Fruit fly (Drosophila melanogaster) whole organism, embryonic: Measurements from ENCODE around the gene CG3123.

Source experiments
- Asciz ChIP-seq: fragments of 200-800 bp; sonication (Bioruptor generic); optimal IDR thresholded peaks from 2 replicates; lab custom pipeline; 2017; ENCODE audit warnings: missing biosample characterization, mild to moderate bottlenecking, missing genetic modification characterization, missing genetic modification reagents
- Awh ChIP-seq: fragments of 200-800 bp; sonication (Bioruptor generic); IDR thresholded peaks from 2 replicates; pipeline ENCODE4, ENCODE4 v1.3.6; 2022; ENCODE audit warnings: missing biosample characterization, missing genetic modification characterization
- B-H2 ChIP-seq: fragments of 200-800 bp; sonication (Bioruptor generic); optimal IDR thresholded peaks from 2 replicates; lab custom pipeline; 2018; ENCODE audit warnings: missing biosample characterization, mild to moderate bottlenecking, missing genetic modification characterization
- Bdp1 ChIP-seq: fragments of 200-800 bp; sonication (Bioruptor generic); optimal IDR thresholded peaks from 3 replicates; lab custom pipeline; 2016; ENCODE audit warnings: missing biosample characterization, missing genetic modification characterization
- Bgb ChIP-seq: fragments of 200-800 bp; sonication (Bioruptor generic); IDR thresholded peaks from 2 replicates; pipeline ENCODE4 v1.3.6; 2022; ENCODE audit warnings: missing biosample characterization, missing genetic modification characterization; ENCODE audit not compliant: partially characterized antibody
- CG10274 ChIP-seq: fragments of 200-800 bp; sonication (Bioruptor generic); optimal IDR thresholded peaks from 3 replicates; lab custom pipeline; 2017; ENCODE audit warnings: missing biosample characterization, mild to moderate bottlenecking, missing genetic modification characterization
- CG11560 ChIP-seq: fragments of 200-800 bp; sonication (Bioruptor generic); IDR thresholded peaks from 3 replicates; pipeline ENCODE4 v1.3.6; 2022; ENCODE audit warnings: missing biosample characterization, missing genetic modification characterization
- CG13624 ChIP-seq: fragments of 200-800 bp; sonication (Bioruptor generic); optimal IDR thresholded peaks from 2 replicates; lab custom pipeline; 2016; ENCODE audit warnings: missing biosample characterization, missing genetic modification characterization
- CG14050 ChIP-seq: fragments of 200-800 bp; sonication (Bioruptor generic); IDR thresholded peaks from 3 replicates; pipeline ENCODE4 v1.3.6; 2022; ENCODE audit warnings: missing biosample characterization, missing genetic modification characterization
- CG1529 ChIP-seq: fragments of 200-800 bp; sonication (Bioruptor generic); optimal IDR thresholded peaks from 3 replicates; lab custom pipeline; 2018; ENCODE audit warnings: missing biosample characterization, missing genetic modification characterization
- CG15601 ChIP-seq: fragments of 200-800 bp; sonication (Bioruptor generic); optimal IDR thresholded peaks from 3 replicates; lab custom pipeline; 2019; ENCODE audit warnings: missing biosample characterization, mild to moderate bottlenecking, missing genetic modification characterization, moderate library complexity
- CG17912 ChIP-seq: fragments of 200-800 bp; sonication (Bioruptor generic); optimal IDR thresholded peaks from 2 replicates; lab custom pipeline; 2018; ENCODE audit warnings: missing biosample characterization, mild to moderate bottlenecking, missing genetic modification characterization
- CG18619 ChIP-seq: fragments of 200-800 bp; sonication (Bioruptor generic); optimal IDR thresholded peaks from 3 replicates; lab custom pipeline; 2017; ENCODE audit warnings: missing biosample characterization, mild to moderate bottlenecking, missing genetic modification characterization
- CG30403 ChIP-seq: fragments of 200-800 bp; sonication (Bioruptor generic); optimal IDR thresholded peaks from 3 replicates; lab custom pipeline; 2016; ENCODE audit warnings: missing biosample characterization, missing genetic modification characterization
- CG31365 ChIP-seq: fragments of 200-800 bp; sonication (Bioruptor generic); optimal IDR thresholded peaks from 2 replicates; lab custom pipeline; 2018; ENCODE audit warnings: missing biosample characterization, mild to moderate bottlenecking, missing genetic modification characterization
- CG3407 ChIP-seq: fragments of 200-800 bp; sonication (Bioruptor generic); optimal IDR thresholded peaks from 2 replicates; lab custom pipeline; 2018; ENCODE audit warnings: missing biosample characterization, mild to moderate bottlenecking, missing genetic modification characterization
- CG34376 ChIP-seq: fragments of 200-800 bp; sonication (Bioruptor generic); optimal IDR thresholded peaks from 2 replicates; lab custom pipeline; 2018; ENCODE audit warnings: missing biosample characterization, mild to moderate bottlenecking, missing genetic modification characterization
- CG34422 ChIP-seq: fragments of 200-800 bp; sonication (Bioruptor generic); IDR thresholded peaks from 3 replicates; pipeline ENCODE4 v1.3.6; 2022; ENCODE audit warnings: missing biosample characterization, missing genetic modification characterization
- CG4360 ChIP-seq: fragments of 200-800 bp; sonication (Bioruptor generic); IDR thresholded peaks from 2 replicates; pipeline ENCODE4 v1.3.6; 2022; ENCODE audit warnings: missing biosample characterization, missing genetic modification characterization
- CG43689 ChIP-seq: fragments of 200-800 bp; sonication (Bioruptor generic); IDR thresholded peaks from 2 replicates; pipeline ENCODE4 v1.3.6; 2022; ENCODE audit warnings: missing biosample characterization, missing genetic modification characterization
- CG5180 ChIP-seq: fragments of 200-800 bp; sonication (Bioruptor generic); optimal IDR thresholded peaks from 3 replicates; lab custom pipeline; 2017; ENCODE audit warnings: missing biosample characterization, missing genetic modification characterization, mild to moderate bottlenecking, moderate library complexity, missing genetic modification reagents
- CG9215 ChIP-seq: fragments of 200-800 bp; sonication (Bioruptor generic); IDR thresholded peaks from 2 replicates; pipeline ENCODE4 v1.3.6; 2022; ENCODE audit warnings: missing biosample characterization, missing genetic modification characterization
- CG9817 ChIP-seq: fragments of 200-800 bp; sonication (Bioruptor generic); optimal IDR thresholded peaks from 2 replicates; lab custom pipeline; 2018; ENCODE audit warnings: missing biosample characterization, mild to moderate bottlenecking, missing genetic modification characterization, moderate library complexity
- CG9932 ChIP-seq: fragments of 200-800 bp; sonication (Bioruptor generic); IDR thresholded peaks from 2 replicates; pipeline ENCODE4 v1.3.6; 2022; ENCODE audit warnings: missing biosample characterization, missing genetic modification characterization
- Eip74EF ChIP-seq, 2 experiments: fragments of 200-800 bp in 1 of 2; fragments of >200 bp in 1 of 2; sonication (Bioruptor generic) in 1 of 2; optimal IDR thresholded peaks; 2 replicates each; lab custom pipeline; 2017 to 2019; ENCODE audit warnings: missing biosample characterization in 2 of 2, missing genetic modification characterization in 2 of 2, mild to moderate bottlenecking in 1 of 2, moderate library complexity in 1 of 2
- HLH54F ChIP-seq: fragments of 200-800 bp; sonication (Bioruptor generic); optimal IDR thresholded peaks from 3 replicates; lab custom pipeline; 2016; ENCODE audit warnings: missing biosample characterization, missing genetic modification characterization
- Hey ChIP-seq: fragments of 200-800 bp; sonication (Bioruptor generic); optimal IDR thresholded peaks from 3 replicates; lab custom pipeline; 2018; ENCODE audit warnings: missing biosample characterization, mild to moderate bottlenecking, missing genetic modification characterization
- Max ChIP-seq: fragments of 200-800 bp; sonication (Bioruptor generic); optimal IDR thresholded peaks from 2 replicates; lab custom pipeline; 2016; ENCODE audit warnings: missing biosample characterization, mild to moderate bottlenecking, missing genetic modification characterization
- Sry-β ChIP-seq: fragments of 200-800 bp; sonication (Bioruptor generic); optimal IDR thresholded peaks from 2 replicates; lab custom pipeline; 2018; ENCODE audit warnings: missing biosample characterization, mild to moderate bottlenecking, missing genetic modification characterization, moderate library complexity
- cg ChIP-seq: fragments of 200-800 bp; sonication (Bioruptor generic); optimal IDR thresholded peaks from 3 replicates; lab custom pipeline; 2019; ENCODE audit warnings: missing biosample characterization, mild to moderate bottlenecking, missing genetic modification characterization, moderate library complexity
- chn ChIP-seq: fragments of 200-800 bp; sonication (Bioruptor generic); optimal IDR thresholded peaks from 2 replicates; lab custom pipeline; 2016; ENCODE audit warnings: missing biosample characterization, missing genetic modification characterization
- ci ChIP-seq: fragments of 200-800 bp; sonication (Bioruptor generic); IDR thresholded peaks from 3 replicates; pipeline ENCODE4 v1.3.6; 2022; ENCODE audit warnings: missing biosample characterization, missing genetic modification characterization
- crp ChIP-seq, 2 experiments: fragments of 200-800 bp; sonication (Bioruptor generic); optimal IDR thresholded peaks; 2 replicates in 1 of 2; 3 replicates in 1 of 2; lab custom pipeline; 2017; ENCODE audit warnings: missing biosample characterization in 2 of 2, missing genetic modification characterization in 2 of 2, mild to moderate bottlenecking in 1 of 2, moderate library complexity in 1 of 2
- da ChIP-seq: fragments of 200-800 bp; sonication (Bioruptor generic); optimal IDR thresholded peaks from 2 replicates; lab custom pipeline; 2016; ENCODE audit warnings: missing biosample characterization, missing genetic modification characterization
- dmrt99B ChIP-seq: fragments of 200-800 bp; sonication (Bioruptor generic); optimal IDR thresholded peaks from 2 replicates; lab custom pipeline; 2018; ENCODE audit warnings: missing biosample characterization, mild to moderate bottlenecking, missing genetic modification characterization, moderate library complexity
- fd3F ChIP-seq: fragments of 200-800 bp; sonication (Bioruptor generic); optimal IDR thresholded peaks from 2 replicates; lab custom pipeline; 2018; ENCODE audit warnings: missing biosample characterization, mild to moderate bottlenecking, missing genetic modification characterization, moderate library complexity
- gce ChIP-seq: fragments of 200-800 bp; sonication (Bioruptor generic); IDR thresholded peaks from 3 replicates; pipeline ENCODE4 v1.3.6; 2022; ENCODE audit warnings: missing biosample characterization, missing genetic modification characterization
- her ChIP-seq: fragments of 200-800 bp; sonication (Bioruptor generic); optimal IDR thresholded peaks from 2 replicates; lab custom pipeline; 2016; ENCODE audit warnings: missing biosample characterization, missing genetic modification characterization
- hkb ChIP-seq, 2 experiments: fragments of 200-800 bp in 1 of 2; fragments of >200 bp in 1 of 2; sonication (Bioruptor generic) in 1 of 2; IDR thresholded peaks in 1 of 2; optimal IDR thresholded peaks in 1 of 2; 2 replicates each; pipeline versions ENCODE4 v1.3.6 to Lab custom; 2017 to 2022; ENCODE audit warnings: missing biosample characterization in 1 of 2, missing genetic modification characterization in 1 of 2
- jumu ChIP-seq: fragments of 200-800 bp; sonication (Bioruptor generic); optimal IDR thresholded peaks from 3 replicates; lab custom pipeline; 2016; ENCODE audit warnings: missing biosample characterization, missing genetic modification characterization
- ken ChIP-seq: fragments of 200-800 bp; sonication (Bioruptor generic); IDR thresholded peaks from 3 replicates; pipeline ENCODE4 v1.3.6; 2022; ENCODE audit warnings: missing biosample characterization, missing genetic modification characterization
- lmd ChIP-seq: fragments of 200-800 bp; sonication (Bioruptor generic); IDR thresholded peaks from 2 replicates; pipeline ENCODE4 v1.3.6; 2022; ENCODE audit warnings: missing biosample characterization, missing genetic modification characterization
- odd ChIP-seq: fragments of 200-800 bp; sonication (Bioruptor generic); optimal IDR thresholded peaks from 2 replicates; lab custom pipeline; 2017; ENCODE audit warnings: missing biosample characterization, mild to moderate bottlenecking, missing genetic modification characterization
- pnt ChIP-seq: fragments of 200-800 bp; sonication (Bioruptor generic); optimal IDR thresholded peaks from 3 replicates; lab custom pipeline; 2016; ENCODE audit warnings: missing biosample characterization, missing genetic modification characterization
- ro ChIP-seq: fragments of 200-800 bp; sonication (Bioruptor generic); IDR thresholded peaks from 2 replicates; pipeline ENCODE4 v1.3.6; 2022; ENCODE audit warnings: missing biosample characterization, missing genetic modification characterization
- salm ChIP-seq: fragments of 200-800 bp; sonication (Bioruptor generic); optimal IDR thresholded peaks from 2 replicates; lab custom pipeline; 2018; ENCODE audit warnings: missing biosample characterization, mild to moderate bottlenecking, missing genetic modification characterization
- so ChIP-seq: fragments of 200-800 bp; sonication (Bioruptor generic); IDR thresholded peaks from 3 replicates; pipeline ENCODE4 v1.3.6; 2022; ENCODE audit warnings: missing biosample characterization, missing genetic modification characterization
- stwl ChIP-seq: fragments of 200-800 bp; sonication (Bioruptor generic); optimal IDR thresholded peaks from 3 replicates; lab custom pipeline; 2018; ENCODE audit warnings: missing biosample characterization, mild to moderate bottlenecking, missing genetic modification characterization, moderate library complexity
- sug ChIP-seq: fragments of 200-800 bp; optimal IDR thresholded peaks from 2 replicates; lab custom pipeline; 2019; ENCODE audit warnings: missing biosample characterization, mild to moderate bottlenecking, missing genetic modification characterization, moderate library complexity

Gene CG3123

DNA sequence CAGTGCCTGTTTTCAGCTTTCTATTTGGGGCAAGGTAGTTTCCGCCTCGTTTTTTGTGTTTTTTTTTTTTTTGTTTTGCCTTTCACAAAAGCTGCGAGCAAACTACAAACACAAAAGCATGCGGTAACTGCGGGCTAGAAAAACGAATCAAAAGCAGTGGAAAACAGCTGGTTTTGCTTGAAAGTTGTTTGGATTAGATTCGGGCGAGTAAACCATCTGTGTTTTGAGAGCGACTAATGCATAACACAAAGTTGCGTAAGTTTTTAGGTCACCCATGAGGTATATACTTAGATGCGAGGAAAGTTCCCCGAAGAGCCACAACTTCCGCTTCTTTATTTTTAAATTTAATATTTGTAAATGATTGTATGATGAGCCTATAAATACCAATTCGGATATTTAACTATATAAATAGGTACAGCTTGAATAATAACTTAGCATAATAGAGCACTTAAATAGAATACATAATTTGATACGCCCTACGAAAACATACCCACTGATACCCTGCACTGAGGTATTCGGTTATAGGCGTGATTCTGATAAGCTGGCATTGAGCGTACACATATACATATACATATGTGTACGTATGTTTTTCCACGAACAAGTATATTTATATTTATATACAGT, 47.1 kb upstream of the CG3123 start (continued):
- TF ChIP-seq dmrt99B (tag; lab: Kevin White, UChicago) (peak; percentile 60), so (GFP tag; lab: Robert Waterston, UW) (0 out of 3 replicates have a peak, but pooled peaks have one; percentile 43), CG17912 (GFP tag; lab: Kevin White, UChicago) (no peak), cg (GFP tag; lab: Kevin White, UChicago) (peak; percentile 44), Bdp1 (GFP tag; lab: Kevin White, UChicago) (no peak), CG9215 (GFP tag; lab: Robert Waterston, UW) (no peak), CG30403 (GFP tag; lab: Kevin White, UChicago) (no peak), CG34422 (GFP tag; lab: Robert Waterston, UW) (peak; percentile 38; the same call in 1 of the 3 replicates), CG15601 (tag; lab: Kevin White, UChicago) (no peak), salm (tag; lab: Kevin White, UChicago) (no peak), fd3F (peak; percentile 67), CG31365 (tag; lab: Kevin White, UChicago) (no peak), pnt (GFP tag; lab: Kevin White, UChicago) (no peak), CG5180 (GFP tag; lab: Kevin White, UChicago) (no peak), Sry-β (GFP tag; lab: Kevin White, UChicago) (no peak), CG11560 (tag; lab: Robert Waterston, UW) (no peak), Bgb (no peak), CG4360 (GFP tag; lab: Robert Waterston, UW) (no peak), stwl (tag; lab: Kevin White, UChicago) (no peak), Max (GFP tag; lab: Kevin White, UChicago) (no peak), HLH54F (no peak), Hey (tag; lab: Kevin White, UChicago) (no peak), crp (GFP tag; optimal IDR thresholded peaks at IDR 0.05; lab: Kevin White, UChicago) (peak in 1 of 2 experiments; percentile 34), CG1529 (GFP tag; lab: Kevin White, UChicago) (no peak), ci (GFP tag; lab: Robert Waterston, UW) (0 out of 3 replicates have a peak, but pooled peaks have one; percentile 47), CG18619 (GFP tag; lab: Kevin White, UChicago) (peak; percentile 49), sug (tag; lab: Kevin White, UChicago) (peak; percentile 55), ro (GFP tag; lab: Robert Waterston, UW) (no peak), odd (GFP tag; lab: Kevin White, UChicago) (peak; percentile 16), CG3407 (GFP tag; lab: Kevin White, UChicago) (no peak), gce (GFP tag; lab: Robert Waterston, UW) (no peak), CG34376 (GFP tag; lab: Kevin White, UChicago) (peak; percentile 74), da (no peak), CG9817 (tag; lab: Kevin White, UChicago) (no peak), CG14050 (GFP tag; lab: Robert Waterston, UW) (no peak), CG9932 (GFP tag; lab: Robert Waterston, UW) (peak; percentile 35; the same call in 1 of the 2 replicates), B-H2 (GFP tag; lab: Kevin White, UChicago) (no peak), CG10274 (GFP tag; lab: Kevin White, UChicago) (peak; percentile 61), lmd (peak; percentile 59), chn (GFP tag; lab: Kevin White, UChicago) (no peak), CG43689 (GFP tag; lab: Robert Waterston, UW) (no peak), ken (no peak), hkb (optimal IDR thresholded peaks at IDR 0.05; lab: Kevin White, UChicago) (no peak), hkb (GFP tag; IDR thresholded peaks at IDR 0.05; lab: Robert Waterston, UW) (peak; percentile 42; the same call in 1 of the 2 replicates), Asciz (no peak), CG13624 (GFP tag; lab: Kevin White, UChicago) (no peak), Eip74EF (GFP tag; optimal IDR thresholded peaks at IDR 0.05; lab: Kevin White, UChicago) (peak in 1 of 2 experiments; percentile 85), jumu (no peak), Awh (GFP tag; lab: Robert Waterston, UW) (no peak; the same call in 1 of the 2 replicates), her (GFP tag; lab: Kevin White, UChicago) (no peak)
